Worm (Caenorhabditis elegans) whole organism, L4 larva: ENCODE measurements around the gene srt-69.
A peak's percentile ranks its signal among the peaks of the same experiment; 100 is the strongest.

Experiments used
- D1046.2 ChIP-seq: fragments of 200-800 bp; sonication (Bioruptor generic); IDR thresholded peaks from 2 replicates; pipeline ENCODE4 v1.3.6; 2022; ENCODE audit warnings: missing genetic modification characterization, missing compliant biosample characterization
- F37D6.2 ChIP-seq: sonication (generic microtip); optimal IDR thresholded peaks from 2 replicates; lab custom pipeline; 2016; ENCODE audit warnings: mild to moderate bottlenecking, missing genetic modification characterization, missing compliant biosample characterization
- F44E2.7 ChIP-seq: fragments of 200-800 bp; sonication (Bioruptor generic); IDR thresholded peaks from 2 replicates; pipeline ENCODE4 v2.1.2; 2022; ENCODE audit warnings: missing genetic modification characterization, missing compliant biosample characterization
- F49E8.2 ChIP-seq: sonication (generic microtip); optimal IDR thresholded peaks from 2 replicates; lab custom pipeline; 2016; ENCODE audit warnings: missing compliant biosample characterization, mild to moderate bottlenecking, missing genetic modification characterization, borderline replicate concordance
- T20F7.1 ChIP-seq: fragments of 200-800 bp; sonication (Bioruptor generic); optimal IDR thresholded peaks from 2 replicates; lab custom pipeline; 2018; ENCODE audit warnings: mild to moderate bottlenecking, missing genetic modification characterization, missing compliant biosample characterization
- ZK546.5 ChIP-seq, 2 experiments: sonication (generic microtip); optimal IDR thresholded peaks; 2 replicates each; lab custom pipeline; 2017; ENCODE audit warnings: missing biosample characterization in 2 of 2, missing genetic modification characterization in 2 of 2
- aha-1 ChIP-seq: fragments of 150-350 bp; peaks from one replicate; lab custom pipeline; 2014; ENCODE audit warnings: missing biosample characterization, missing genetic modification characterization
- arid-1 ChIP-seq: fragments of 200-800 bp; sonication (Bioruptor generic); conservative IDR thresholded peaks from 2 replicates; pipeline ENCODE4 v1.3.6; 2022; ENCODE audit warnings: missing genetic modification reagents, missing genetic modification characterization, missing compliant biosample characterization
- attf-4 ChIP-seq: sonication (generic microtip); optimal IDR thresholded peaks from 3 replicates; lab custom pipeline; 2017; ENCODE audit warnings: missing biosample characterization, missing genetic modification characterization
- daf-8 ChIP-seq: fragments of 200-800 bp; sonication (Bioruptor generic); IDR thresholded peaks from 2 replicates; pipeline ENCODE4 v1.3.6; 2022; ENCODE audit warnings: missing genetic modification characterization, missing compliant biosample characterization
- dmd-6 ChIP-seq: fragments of 200-800 bp; sonication (Bioruptor generic); IDR thresholded peaks from 2 replicates; pipeline ENCODE4 v1.3.6; 2022; ENCODE audit warnings: missing genetic modification reagents, missing genetic modification characterization, missing compliant biosample characterization
- dpl-1 ChIP-seq: fragments of 150-350 bp; optimal IDR thresholded peaks from 2 replicates; lab custom pipeline; 2014; ENCODE audit warnings: missing biosample characterization, missing genetic modification reagents, missing genetic modification characterization
- dve-1 ChIP-seq: sonication (generic microtip); optimal IDR thresholded peaks from 2 replicates; lab custom pipeline; 2017; ENCODE audit warnings: antibody characterized with exemption, mild to moderate bottlenecking, missing genetic modification characterization, missing compliant biosample characterization; ENCODE audit not compliant: insufficient read depth
- egl-27 ChIP-seq: sonication (generic microtip); optimal IDR thresholded peaks from 3 replicates; lab custom pipeline; 2017; ENCODE audit warnings: missing biosample characterization, missing genetic modification reagents, missing genetic modification characterization
- egl-43 ChIP-seq: fragments of 200-800 bp; sonication (Bioruptor generic); IDR thresholded peaks from 2 replicates; pipeline ENCODE4 v1.3.6; 2022; ENCODE audit warnings: missing genetic modification reagents, missing genetic modification characterization, missing compliant biosample characterization
- fkh-10 ChIP-seq: fragments of 150-350 bp; optimal IDR thresholded peaks from 2 replicates; lab custom pipeline; 2014; ENCODE audit warnings: missing biosample characterization, missing genetic modification reagents, missing genetic modification characterization
- fos-1 ChIP-seq: fragments of 150-350 bp; optimal IDR thresholded peaks from 2 replicates; lab custom pipeline; 2014; ENCODE audit warnings: missing biosample characterization, missing genetic modification characterization
- hlh-11 ChIP-seq: fragments of 200-800 bp; sonication (Bioruptor generic); optimal IDR thresholded peaks from 2 replicates; lab custom pipeline; 2018; ENCODE audit warnings: mild to moderate bottlenecking, missing genetic modification characterization, missing compliant biosample characterization
- hlh-30 ChIP-seq: sonication (generic microtip); optimal IDR thresholded peaks from 2 replicates; lab custom pipeline; 2017; ENCODE audit warnings: antibody characterized with exemption, mild to moderate bottlenecking, missing genetic modification characterization, missing compliant biosample characterization; ENCODE audit not compliant: insufficient read depth
- hmg-1.1 ChIP-seq: fragments of 200-800 bp; sonication (Bioruptor generic); IDR thresholded peaks from 2 replicates; pipeline ENCODE4 v1.3.6; 2022; ENCODE audit warnings: missing genetic modification reagents, missing genetic modification characterization, missing compliant biosample characterization
- jun-1 ChIP-seq: fragments of 150-350 bp; optimal IDR thresholded peaks from 2 replicates; lab custom pipeline; 2014; ENCODE audit warnings: missing biosample characterization, missing genetic modification reagents, missing genetic modification characterization
- lin-1 ChIP-seq: fragments of 200-800 bp; sonication (Bioruptor generic); IDR thresholded peaks from 2 replicates; pipeline ENCODE4 v1.3.6; 2022; ENCODE audit warnings: missing genetic modification reagents, missing genetic modification characterization, missing compliant biosample characterization
- lin-38 ChIP-seq: fragments of 200-800 bp; sonication (Bioruptor generic); IDR thresholded peaks from 2 replicates; pipeline ENCODE4 v1.3.6; 2022; ENCODE audit warnings: missing genetic modification reagents, missing genetic modification characterization, missing compliant biosample characterization
- mdt-29 ChIP-seq: fragments of 200-800 bp; sonication (Bioruptor generic); IDR thresholded peaks from 2 replicates; pipeline ENCODE4 v1.3.6; 2022; ENCODE audit warnings: missing genetic modification reagents, missing genetic modification characterization, missing compliant biosample characterization
- mxl-2 ChIP-seq: fragments of 200-800 bp; sonication (Bioruptor generic); conservative IDR thresholded peaks from 2 replicates; pipeline ENCODE4 v1.3.6; 2022; ENCODE audit warnings: missing genetic modification reagents, missing genetic modification characterization, missing compliant biosample characterization
- nhr-11 ChIP-seq: fragments of 150-350 bp; optimal IDR thresholded peaks from 2 replicates; lab custom pipeline; 2014; ENCODE audit warnings: missing biosample characterization, missing genetic modification characterization
- nhr-28 ChIP-seq: fragments of 150-350 bp; optimal IDR thresholded peaks from 2 replicates; lab custom pipeline; 2014; ENCODE audit warnings: missing biosample characterization, missing genetic modification characterization
- nhr-48 ChIP-seq: sonication (generic microtip); optimal IDR thresholded peaks from 2 replicates; lab custom pipeline; 2016; ENCODE audit warnings: mild to moderate bottlenecking, missing genetic modification characterization, missing compliant biosample characterization
- nhr-6 ChIP-seq: fragments of 150-350 bp; optimal IDR thresholded peaks from 2 replicates; lab custom pipeline; 2014; ENCODE audit warnings: missing biosample characterization, missing genetic modification characterization
- pha-4 ChIP-seq, 2 experiments: fragments of 150-350 bp in 1 of 2; fragments of 200-800 bp in 1 of 2; sonication (Bioruptor generic) in 1 of 2; IDR thresholded peaks in 1 of 2; optimal IDR thresholded peaks in 1 of 2; 2 replicates each; pipeline versions ENCODE4 v1.3.6 to Lab custom; 2014 to 2022; ENCODE audit warnings: missing genetic modification characterization in 2 of 2, missing genetic modification reagents in 2 of 2, missing biosample characterization in 1 of 2, missing compliant biosample characterization in 1 of 2
- rbr-2 ChIP-seq: sonication (generic microtip); optimal IDR thresholded peaks from 2 replicates; lab custom pipeline; 2016; ENCODE audit warnings: missing genotype, missing genetic modification characterization, missing compliant biosample characterization
- sdz-12 ChIP-seq: fragments of 200-800 bp; sonication (Bioruptor generic); optimal IDR thresholded peaks from 2 replicates; lab custom pipeline; 2018; ENCODE audit warnings: mild to moderate bottlenecking, missing genetic modification characterization, missing compliant biosample characterization
- skn-1 ChIP-seq: fragments of 150-350 bp; optimal IDR thresholded peaks from 2 replicates; lab custom pipeline; 2014; ENCODE audit warnings: missing biosample characterization, missing genetic modification characterization
- spr-1 ChIP-seq: sonication (generic microtip); optimal IDR thresholded peaks from 2 replicates; lab custom pipeline; 2016; ENCODE audit warnings: mild to moderate bottlenecking, missing genetic modification characterization, missing compliant biosample characterization
- tra-1 ChIP-seq: fragments of 200-800 bp; sonication (Bioruptor generic); IDR thresholded peaks from 2 replicates; pipeline ENCODE4 v1.3.6; 2022; ENCODE audit warnings: missing genetic modification reagents, missing genetic modification characterization, missing compliant biosample characterization
- unc-130 ChIP-seq: sonication (generic microtip); optimal IDR thresholded peaks from 2 replicates; lab custom pipeline; 2016; ENCODE audit warnings: missing genetic modification reagents, missing genetic modification characterization, missing compliant biosample characterization
- zag-1 ChIP-seq: fragments of 150-350 bp; optimal IDR thresholded peaks from 2 replicates; lab custom pipeline; 2014; ENCODE audit warnings: missing biosample characterization, missing genetic modification characterization

srt-69 gene

ce11 chrV:5271487-5271886, 6.0 kb upstream of the srt-69 start (continued):
- no peak for TF ChIP-seq fkh-10 (GFP tag; lab: Kevin White, UChicago)
- TF ChIP-seq hlh-30, result peak; percentile 93
- TF ChIP-seq dve-1 (tag; lab: Kevin White, UChicago), result peak; percentile 78
- TF ChIP-seq F44E2.7 (GFP tag; lab: Robert Waterston, UW), result no peak
- TF ChIP-seq nhr-11 (tag; lab: Kevin White, UChicago), result peak; percentile 85
- TF ChIP-seq spr-1 (tag; lab: Kevin White, UChicago), result no peak
- TF ChIP-seq egl-27 (tag; lab: Kevin White, UChicago), result no peak
- peak; percentile 98 for TF ChIP-seq hlh-11 (tag; lab: Kevin White, UChicago)
- peak; percentile 46; the same call in 1 of the 2 replicates for TF ChIP-seq mdt-29 (GFP tag; lab: Robert Waterston, UW)
- TF ChIP-seq D1046.2 (GFP tag; lab: Robert Waterston, UW), result peak; percentile 80
- TF ChIP-seq jun-1 (tag; lab: Kevin White, UChicago), result peak; percentile 33

ce11 chrV:5269024-5269535, 3.6 kb upstream of the srt-69 start, which contains the start of gene penr-1:
Gene penr-1, plus strand, starts transcription at chrV:5269485.
- TF ChIP-seq nhr-6 (tag; lab: Kevin White, UChicago), result peak; percentile 1
- peak; percentile 36 for TF ChIP-seq nhr-28
- no peak for TF ChIP-seq pha-4 (GFP tag; IDR thresholded peaks at IDR 0.05; lab: Robert Waterston, UW)
- TF ChIP-seq pha-4 (tag; optimal IDR thresholded peaks at IDR 0.05; lab: Kevin White, UChicago), result peak; percentile 17
- no peak for TF ChIP-seq tra-1 (GFP tag; lab: Robert Waterston, UW)
- TF ChIP-seq ZK546.5 (tag; optimal IDR thresholded peaks at IDR 0.05; lab: Kevin White, UChicago), result no peak
- peak; percentile 47 for TF ChIP-seq nhr-48 (tag; lab: Kevin White, UChicago)
- TF ChIP-seq sdz-12, result no peak
- peak; percentile 53 for TF ChIP-seq rbr-2 (tag; lab: Kevin White, UChicago)
- peak; percentile 89 for TF ChIP-seq dpl-1 (GFP tag; lab: Kevin White, UChicago)
- peak; percentile 85 for TF ChIP-seq aha-1 (tag; lab: Kevin White, UChicago)
- TF ChIP-seq unc-130 (GFP tag; lab: Kevin White, UChicago), result peak; percentile 7
- no peak for TF ChIP-seq lin-1
- TF ChIP-seq lin-38 (GFP tag; lab: Robert Waterston, UW), result peak; percentile 92

- TF ChIP-seq F37D6.2 (tag; lab: Kevin White, UChicago) (no peak), hmg-1.1 (GFP tag; lab: Robert Waterston, UW) (no peak), aha-1 (tag; lab: Kevin White, UChicago) (no peak), mxl-2 (GFP tag; lab: Robert Waterston, UW) (no peak), zag-1 (tag; lab: Kevin White, UChicago) (no peak), arid-1 (no peak), egl-43 (GFP tag; lab: Robert Waterston, UW) (no peak), dmd-6 (GFP tag; lab: Robert Waterston, UW) (no peak)
Observed at ce11 chrV:5262999-5263398, 2.5 kb downstream of the srt-69 start, which contains the start of gene cest-30. Gene cest-30, minus strand, starts transcription at chrV:5263099.

ce11 chrV:5259448-5259847, 6.0 kb downstream of the srt-69 start, which contains the start of gene srt-70:
Gene srt-70, minus strand, starts transcription at chrV:5259548.
- TF ChIP-seq spr-1 (tag; lab: Kevin White, UChicago) (no peak), T20F7.1 (GFP tag; lab: Kevin White, UChicago) (no peak), daf-8 (GFP tag; lab: Robert Waterston, UW) (no peak), fos-1 (tag; lab: Kevin White, UChicago) (no peak), skn-1 (tag; lab: Kevin White, UChicago) (no peak), F49E8.2 (tag; lab: Kevin White, UChicago) (no peak), attf-4 (tag; lab: Kevin White, UChicago) (no peak)
